Worm (Caenorhabditis elegans): ENCODE data around the gene acc-3.

Gene acc-3

ce11 chrX:4754725-4755124 is 27.4 kb upstream of the acc-3 start, which contains the start of gene C39E6.2:
Gene C39E6.2, minus strand, starts transcription at chrX:4755118.
- TF ChIP-seq zip-8 (tag; optimal IDR thresholded peaks at IDR 0.05) (no peak), nhr-28 (tag; optimal IDR thresholded peaks at IDR 0.05) (no peak), ceh-83 (GFP tag; optimal IDR thresholded peaks at IDR 0.05) (no peak), mls-2 (tag; optimal IDR thresholded peaks at IDR 0.05) (no peak)

- TF ChIP-seq hlh-1 (tag; optimal IDR thresholded peaks at IDR 0.05) (no peak), lin-13 (tag; optimal IDR thresholded peaks at IDR 0.05) (no peak), elt-3 (tag; optimal IDR thresholded peaks at IDR 0.05) (no peak), elt-1 (tag; optimal IDR thresholded peaks at IDR 0.05; ENCODE audit: borderline replicate concordance, insufficient read depth) (no peak), ceh-39 (tag; optimal IDR thresholded peaks at IDR 0.05) (no peak), ztf-11 (tag; optimal IDR thresholded peaks at IDR 0.05) (no peak), mls-2 (tag; optimal IDR thresholded peaks at IDR 0.05) (no peak)
Observed at ce11 chrX:4749080-4749479, 21.8 kb upstream of the acc-3 start, which contains the start of gene lon-2. Gene lon-2, minus strand, starts transcription at chrX:4749083.

- TF ChIP-seq nhr-12 (tag; optimal IDR thresholded peaks at IDR 0.05) = no peak
- TF ChIP-seq pha-4 (tag; optimal IDR thresholded peaks at IDR 0.05) = no peak
- TF ChIP-seq nhr-28 (tag; optimal IDR thresholded peaks at IDR 0.05) = no peak
- no peak for TF ChIP-seq cnd-1 (tag; optimal IDR thresholded peaks at IDR 0.05)
- TF ChIP-seq ham-2 (GFP tag; optimal IDR thresholded peaks at IDR 0.05) = no peak
- no peak for TF ChIP-seq hlh-1 (tag; optimal IDR thresholded peaks at IDR 0.05)
- TF ChIP-seq tbx-8 (GFP tag; optimal IDR thresholded peaks at IDR 0.05) = no peak
- TF ChIP-seq unc-62 (GFP tag; optimal IDR thresholded peaks at IDR 0.05) = no peak
- no peak for TF ChIP-seq bed-3 (GFP tag; optimal IDR thresholded peaks at IDR 0.05)
- no peak for TF ChIP-seq lin-13 (tag; optimal IDR thresholded peaks at IDR 0.05)
- TF ChIP-seq ceh-43 (GFP tag; optimal IDR thresholded peaks at IDR 0.05) = no peak
- TF ChIP-seq snpc-4 (tag; optimal IDR thresholded peaks at IDR 0.05) = no peak
Observed at ce11 chrX:4744037-4744436, 16.7 kb upstream of the acc-3 start.

ce11 chrX:4742285-4742684 is 15.0 kb upstream of the acc-3 start:
- TF ChIP-seq cnd-1 (tag; optimal IDR thresholded peaks at IDR 0.05) = peak; percentile 26
- TF ChIP-seq elt-1 (tag; optimal IDR thresholded peaks at IDR 0.05; ENCODE audit: borderline replicate concordance, insufficient read depth) = no peak
- no peak for TF ChIP-seq pha-4 (tag; optimal IDR thresholded peaks at IDR 0.05)
- no peak for TF ChIP-seq ztf-11 (tag; optimal IDR thresholded peaks at IDR 0.05)
- no peak for TF ChIP-seq ham-2 (GFP tag; optimal IDR thresholded peaks at IDR 0.05)
- no peak for TF ChIP-seq mab-5 (tag; optimal IDR thresholded peaks at IDR 0.05)

ce11 chrX:4740630-4741029 is 13.3 kb upstream of the acc-3 start:
- TF ChIP-seq mep-1 (tag; optimal IDR thresholded peaks at IDR 0.05) (no peak), M03D4.4 (tag; optimal IDR thresholded peaks at IDR 0.05) (no peak), unc-120 (tag; optimal IDR thresholded peaks at IDR 0.05; ENCODE audit: poor library complexity, severe bottlenecking) (no peak), hlh-1 (tag; optimal IDR thresholded peaks at IDR 0.05) (no peak), ceh-39 (tag; optimal IDR thresholded peaks at IDR 0.05) (no peak)

ce11 chrX:4732752-4733151 is 5.5 kb upstream of the acc-3 start, which contains the start of gene aman-1:
Gene aman-1, plus strand, starts transcription at chrX:4733095.
- TF ChIP-seq drap-1 (GFP tag; optimal IDR thresholded peaks at IDR 0.05) (no peak), ces-1 (GFP tag; optimal IDR thresholded peaks at IDR 0.05) (no peak), unc-120 (tag; optimal IDR thresholded peaks at IDR 0.05; ENCODE audit: poor library complexity, severe bottlenecking) (no peak), mep-1 (tag; optimal IDR thresholded peaks at IDR 0.05) (no peak)

ce11 chrX:4720603-4721529 is 6.4 kb downstream of the acc-3 start, which contains the start of gene F55D10.4:
Gene F55D10.4, minus strand, starts transcription at chrX:4720653.
- TF ChIP-seq flh-1 (GFP tag; optimal IDR thresholded peaks at IDR 0.05) (no peak), ces-1 (GFP tag; optimal IDR thresholded peaks at IDR 0.05) (peak; percentile 41)
